Fruit fly (Drosophila melanogaster): ENCODE measurements around the gene ana1.

ana1 gene

DNA sequence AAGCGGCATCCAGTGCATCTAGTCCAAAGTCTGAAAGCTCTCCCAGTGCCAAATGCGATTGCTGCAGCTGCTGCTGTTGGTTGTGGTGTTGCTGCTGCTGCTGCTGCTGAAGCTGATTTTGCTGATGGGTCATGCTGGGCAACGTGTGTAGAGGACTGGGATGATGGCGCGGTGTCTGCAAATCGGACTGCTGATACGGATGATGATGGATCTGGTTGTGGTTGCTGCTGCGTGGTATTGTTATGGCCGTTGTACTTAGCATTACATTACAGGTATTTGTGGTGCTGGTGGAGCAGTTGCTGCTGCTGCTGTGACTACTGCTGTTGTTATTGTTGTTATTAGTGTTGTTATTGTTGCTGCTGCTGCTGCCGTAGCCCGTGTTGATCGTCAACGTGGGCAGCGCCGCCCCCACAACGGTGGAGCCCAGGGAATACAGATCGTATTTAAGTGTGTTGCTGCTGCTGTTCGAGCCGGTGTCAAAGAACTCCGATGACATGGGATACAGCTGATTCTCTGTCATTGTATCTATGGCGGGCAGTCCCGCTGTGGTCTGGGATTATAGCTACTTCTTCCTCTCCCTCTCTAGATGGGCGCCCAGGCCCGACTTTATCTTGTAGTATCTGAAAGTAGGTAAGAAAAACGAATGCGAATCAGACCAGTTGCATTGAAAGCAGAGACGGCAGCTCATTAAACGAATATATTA, 32.1 kb downstream of the ana1 start:
- TF ChIP-seq Dfd (GFP tag; optimal IDR thresholded peaks at IDR 0.05) (peak; percentile 93), CG9705 (GFP tag; optimal IDR thresholded peaks at IDR 0.05) (no peak), usp (GFP tag; optimal IDR thresholded peaks at IDR 0.05) (no peak), Rel (GFP tag; optimal IDR thresholded peaks at IDR 0.05) (no peak), Rel (tag; optimal IDR thresholded peaks at IDR 0.05) (peak; percentile 50), jim (GFP tag; optimal IDR thresholded peaks at IDR 0.05) (no peak), Dif (GFP tag; optimal IDR thresholded peaks at IDR 0.05; ENCODE audit: partially characterized antibody) (no peak), dmrt93B (GFP tag; optimal IDR thresholded peaks at IDR 0.05) (no peak), sage (GFP tag; optimal IDR thresholded peaks at IDR 0.05) (no peak), dl (GFP tag; optimal IDR thresholded peaks at IDR 0.05; ENCODE audit: insufficient read depth in 1 of 2, partially characterized antibody in 2 of 2) (no peak)

- TF ChIP-seq pan (optimal IDR thresholded peaks at IDR 0.05) (no peak), GATAd (GFP tag; optimal IDR thresholded peaks at IDR 0.05) (no peak), usp (GFP tag; optimal IDR thresholded peaks at IDR 0.05) (no peak), rgr (GFP tag; optimal IDR thresholded peaks at IDR 0.05) (no peak), Myc (optimal IDR thresholded peaks at IDR 0.05) (no peak), OdsH (GFP tag; optimal IDR thresholded peaks at IDR 0.05) (no peak), tai (GFP tag; optimal IDR thresholded peaks at IDR 0.05) (no peak), woc (GFP tag; optimal IDR thresholded peaks at IDR 0.05) (no peak), Hr78 (GFP tag; optimal IDR thresholded peaks at IDR 0.05) (no peak), Dfd (GFP tag; optimal IDR thresholded peaks at IDR 0.05) (no peak), fru (GFP tag; optimal IDR thresholded peaks at IDR 0.05) (no peak), br (GFP tag; optimal IDR thresholded peaks at IDR 0.05) (no peak)
These were observed 32.9 kb downstream of the ana1 start for dm6 chr3R:24563039-24563825.

dm6 chr3R:24564191-24564798, 33.9 kb downstream of the ana1 start:
- no peak for TF ChIP-seq pan (optimal IDR thresholded peaks at IDR 0.05)
- no peak for TF ChIP-seq Vsx2 (GFP tag; optimal IDR thresholded peaks at IDR 0.05; ENCODE audit: partially characterized antibody)
- TF ChIP-seq OdsH (GFP tag; optimal IDR thresholded peaks at IDR 0.05): no peak
- TF ChIP-seq Rel (GFP tag; optimal IDR thresholded peaks at IDR 0.05): no peak
- peak; percentile 60 for TF ChIP-seq Rel (tag; optimal IDR thresholded peaks at IDR 0.05)

DNA sequence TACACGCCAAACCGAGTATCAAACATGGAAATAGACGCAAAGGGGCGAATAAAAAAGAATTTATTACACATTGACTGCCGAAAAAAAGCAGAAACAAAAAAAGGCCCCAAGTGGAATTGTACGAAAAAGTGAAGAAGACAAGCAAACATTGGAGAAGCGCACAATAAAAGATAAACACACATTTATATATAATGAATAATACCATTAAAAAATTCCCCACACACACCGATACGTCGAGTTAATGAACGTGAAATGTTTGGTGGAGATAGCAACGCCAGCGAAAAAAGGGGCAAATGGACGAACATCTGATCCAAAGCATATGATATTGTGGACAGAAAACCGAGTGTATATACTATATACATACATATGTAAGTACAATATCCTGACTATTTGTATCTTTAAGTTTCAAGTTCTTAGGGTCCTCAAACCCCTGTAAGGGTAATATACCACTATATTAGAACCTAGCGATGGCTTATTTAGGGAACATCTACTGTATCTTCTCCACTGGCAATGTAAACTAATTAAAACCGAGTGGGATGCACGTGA, 34.5 kb downstream of the ana1 start:
- TF ChIP-seq Hnf4 (GFP tag; optimal IDR thresholded peaks at IDR 0.05) (no peak), tai (GFP tag; optimal IDR thresholded peaks at IDR 0.05) (no peak), rgr (GFP tag; optimal IDR thresholded peaks at IDR 0.05) (peak; percentile 26), HLH106 (tag; optimal IDR thresholded peaks at IDR 0.05) (peak; percentile 30), usp (GFP tag; optimal IDR thresholded peaks at IDR 0.05) (no peak), dl (GFP tag; optimal IDR thresholded peaks at IDR 0.05; ENCODE audit: insufficient read depth in 1 of 2, partially characterized antibody in 2 of 2) (no peak), h (GFP tag; optimal IDR thresholded peaks at IDR 0.05) (peak; percentile 64), CG9705 (GFP tag; optimal IDR thresholded peaks at IDR 0.05) (no peak), GATAd (GFP tag; optimal IDR thresholded peaks at IDR 0.05) (no peak), brk (GFP tag; optimal IDR thresholded peaks at IDR 0.05) (peak; percentile 4), woc (GFP tag; optimal IDR thresholded peaks at IDR 0.05) (no peak), OdsH (GFP tag; optimal IDR thresholded peaks at IDR 0.05) (peak; percentile 23), CrebA (GFP tag; optimal IDR thresholded peaks at IDR 0.05; ENCODE audit: borderline replicate concordance) (peak; percentile 75), Rel (GFP tag; optimal IDR thresholded peaks at IDR 0.05) (peak; percentile 8), Rel (tag; optimal IDR thresholded peaks at IDR 0.05) (peak; percentile 77), Mio (GFP tag; optimal IDR thresholded peaks at IDR 0.05) (no peak), Jra (GFP tag; optimal IDR thresholded peaks at IDR 0.05) (no peak), jim (GFP tag; optimal IDR thresholded peaks at IDR 0.05) (no peak), dsf (GFP tag; optimal IDR thresholded peaks at IDR 0.05; ENCODE audit: borderline replicate concordance) (no peak), Vsx2 (GFP tag; optimal IDR thresholded peaks at IDR 0.05; ENCODE audit: partially characterized antibody) (no peak), psq (GFP tag; optimal IDR thresholded peaks at IDR 0.05) (peak; percentile 54), N (GFP tag; optimal IDR thresholded peaks at IDR 0.05) (no peak), sage (GFP tag; optimal IDR thresholded peaks at IDR 0.05) (peak; percentile 20), pan (optimal IDR thresholded peaks at IDR 0.05) (no peak), CG32264 (GFP tag; optimal IDR thresholded peaks at IDR 0.05) (no peak), br (GFP tag; optimal IDR thresholded peaks at IDR 0.05) (no peak), Dif (GFP tag; optimal IDR thresholded peaks at IDR 0.05; ENCODE audit: partially characterized antibody) (peak; percentile 16), foxo (GFP tag; optimal IDR thresholded peaks at IDR 0.05) (no peak), sv (GFP tag; optimal IDR thresholded peaks at IDR 0.05) (no peak), dmrt93B (GFP tag; optimal IDR thresholded peaks at IDR 0.05) (no peak), Hr78 (GFP tag; optimal IDR thresholded peaks at IDR 0.05) (no peak), fru (GFP tag; optimal IDR thresholded peaks at IDR 0.05) (peak; percentile 34), Hr83 (GFP tag; optimal IDR thresholded peaks at IDR 0.05; ENCODE audit: poor library complexity, severe bottlenecking) (no peak), Dfd (GFP tag; optimal IDR thresholded peaks at IDR 0.05) (no peak), ey (GFP tag; optimal IDR thresholded peaks at IDR 0.05) (peak; percentile 42)
